Worm (Caenorhabditis elegans): ENCODE data around the gene sftb-6.

Gene sftb-6

DNA sequence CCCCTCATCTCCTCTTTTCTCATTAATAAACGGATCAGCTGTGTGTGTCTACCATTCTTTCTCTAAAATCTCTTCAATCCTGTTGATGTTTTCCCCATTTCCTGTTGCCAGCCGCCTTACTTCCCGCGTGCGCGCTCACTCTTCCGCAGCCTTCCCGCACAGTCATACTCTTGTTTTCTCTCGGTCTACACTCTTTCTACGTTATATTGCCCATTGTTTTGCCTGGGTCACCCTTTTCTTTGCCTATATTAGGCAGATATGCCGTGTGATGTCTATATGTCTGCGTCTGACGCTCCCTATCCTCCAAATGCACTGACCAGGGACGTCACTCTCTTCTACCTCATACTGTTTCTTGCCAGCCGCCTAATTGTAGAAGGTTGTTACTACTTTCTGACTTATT, 31.9 kb upstream of the sftb-6 start:
- TF ChIP-seq cog-1 (tag; optimal IDR thresholded peaks at IDR 0.05) (peak; percentile 90), flt-1 (GFP tag; IDR thresholded peaks at IDR 0.05) (peak; percentile 62; the same call in 1 of the 2 replicates), ref-1 (GFP tag; conservative IDR thresholded peaks at IDR 0.05) (no peak)

DNA sequence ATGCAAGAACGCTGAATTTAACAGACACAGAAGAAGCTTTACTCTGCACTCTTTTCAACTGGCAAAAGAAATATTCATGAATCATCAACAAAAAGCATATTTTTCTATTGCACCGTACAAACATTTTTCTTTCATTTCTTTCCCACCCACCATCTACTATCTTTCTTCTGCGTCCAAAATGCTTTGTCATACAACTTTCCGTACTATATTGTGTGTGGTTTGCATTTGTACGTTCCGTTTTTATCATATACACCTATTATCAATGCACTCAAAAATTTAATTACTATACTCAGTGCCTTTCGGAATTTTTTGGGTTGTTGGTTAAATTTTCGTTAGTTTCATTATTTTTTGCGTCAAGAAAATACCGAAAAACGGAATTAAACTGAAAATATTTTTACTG, 30.5 kb upstream of the sftb-6 start:
- TF ChIP-seq flt-1 (GFP tag; IDR thresholded peaks at IDR 0.05), result no peak
- no peak for TF ChIP-seq tab-1 (GFP tag; IDR thresholded peaks at IDR 0.05)
- no peak for TF ChIP-seq cog-1 (tag; optimal IDR thresholded peaks at IDR 0.05)
- TF ChIP-seq klf-2 (GFP tag; conservative IDR thresholded peaks at IDR 0.05), result no peak
- TF ChIP-seq ztf-23 (GFP tag; IDR thresholded peaks at IDR 0.05), result no peak
- no peak for TF ChIP-seq ref-1 (GFP tag; conservative IDR thresholded peaks at IDR 0.05)
- no peak for TF ChIP-seq T22C8.4 (GFP tag; IDR thresholded peaks at IDR 0.05)

DNA sequence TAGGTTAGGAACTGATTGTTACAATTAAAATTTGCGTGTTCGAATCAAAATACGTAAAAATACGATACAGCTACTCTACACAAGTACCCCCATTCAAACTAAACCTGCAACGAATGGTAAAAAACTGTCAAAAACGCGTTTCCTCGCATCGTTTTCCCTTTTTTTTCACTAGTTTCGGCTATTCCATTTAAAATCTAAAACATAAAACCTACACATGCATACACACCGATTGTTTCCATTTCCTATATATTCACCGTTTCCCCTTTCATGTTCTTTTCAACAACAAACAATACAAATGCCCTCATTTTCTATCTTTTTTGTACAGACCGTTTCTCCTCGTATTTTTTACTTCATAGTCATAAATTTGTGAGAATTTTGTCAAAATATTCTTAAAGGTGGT, 29.4 kb upstream of the sftb-6 start:
- TF ChIP-seq flt-1 (GFP tag; IDR thresholded peaks at IDR 0.05), result no peak
- no peak for TF ChIP-seq ref-1 (GFP tag; conservative IDR thresholded peaks at IDR 0.05)
- no peak for TF ChIP-seq ztf-23 (GFP tag; IDR thresholded peaks at IDR 0.05)
- TF ChIP-seq med-1 (GFP tag; optimal IDR thresholded peaks at IDR 0.05; ENCODE audit: insufficient read depth), result no peak
- no peak for TF ChIP-seq cog-1 (tag; optimal IDR thresholded peaks at IDR 0.05)
- no peak for TF ChIP-seq T22C8.4 (GFP tag; IDR thresholded peaks at IDR 0.05)

DNA sequence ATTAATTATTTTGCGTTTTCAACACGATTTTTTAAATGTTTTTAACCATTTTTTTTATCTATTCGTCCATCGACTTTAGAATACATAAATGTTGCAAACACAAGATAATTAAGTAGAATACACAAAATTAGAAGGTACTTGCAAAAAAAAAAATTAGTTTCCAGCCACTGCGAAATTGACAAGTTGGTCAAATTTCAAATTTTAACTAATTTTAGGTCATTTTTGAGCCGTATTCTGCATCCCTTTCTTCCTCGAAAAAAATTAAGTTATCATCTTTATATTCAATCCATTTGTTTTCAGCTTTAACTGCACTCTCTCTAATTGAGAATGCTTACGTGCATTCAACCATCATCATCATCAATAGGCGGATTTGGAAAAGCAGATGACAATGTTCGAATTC, 28.9 kb upstream of the sftb-6 start, which contains the start of gene egl-26:
Gene egl-26 (plus strand): TSS at position 301 of the 400 bp plus-strand sequence.
- TF ChIP-seq ztf-29 (GFP tag; IDR thresholded peaks at IDR 0.05), result no peak
- TF ChIP-seq klf-2 (GFP tag; conservative IDR thresholded peaks at IDR 0.05), result no peak
- TF ChIP-seq T22C8.4 (GFP tag; IDR thresholded peaks at IDR 0.05), result no peak
- no peak for TF ChIP-seq ref-1 (GFP tag; conservative IDR thresholded peaks at IDR 0.05)
- TF ChIP-seq flt-1 (GFP tag; IDR thresholded peaks at IDR 0.05), result no peak
- TF ChIP-seq ztf-23 (GFP tag; IDR thresholded peaks at IDR 0.05), result no peak
- TF ChIP-seq cog-1 (tag; optimal IDR thresholded peaks at IDR 0.05), result no peak
- TF ChIP-seq med-1 (GFP tag; optimal IDR thresholded peaks at IDR 0.05; ENCODE audit: insufficient read depth), result no peak
- TF ChIP-seq tab-1 (GFP tag; IDR thresholded peaks at IDR 0.05), result no peak

DNA sequence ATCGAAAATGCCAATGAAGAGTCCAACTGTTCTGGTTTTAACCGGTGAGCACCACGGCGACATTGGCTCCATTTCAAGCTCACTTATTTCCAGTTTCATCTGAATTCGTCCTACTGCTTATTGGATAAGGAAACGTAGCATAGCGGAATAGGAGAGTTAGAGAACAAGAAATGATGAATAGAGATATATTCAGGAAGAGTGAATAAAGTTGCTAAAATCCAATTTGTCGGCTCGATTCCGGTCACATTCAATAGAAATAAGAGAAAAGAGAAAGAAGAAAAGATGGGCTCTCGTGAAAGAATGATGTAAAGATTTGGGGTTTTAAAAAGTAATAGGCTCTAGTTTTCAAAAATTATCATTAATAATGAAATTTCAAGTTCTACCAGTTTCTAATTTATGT, 24.9 kb upstream of the sftb-6 start:
- no peak for TF ChIP-seq T22C8.4 (GFP tag; IDR thresholded peaks at IDR 0.05)
- TF ChIP-seq med-1 (GFP tag; optimal IDR thresholded peaks at IDR 0.05; ENCODE audit: insufficient read depth), result no peak
- TF ChIP-seq ztf-23 (GFP tag; IDR thresholded peaks at IDR 0.05), result no peak
- TF ChIP-seq ref-1 (GFP tag; conservative IDR thresholded peaks at IDR 0.05), result no peak
- no peak for TF ChIP-seq flt-1 (GFP tag; IDR thresholded peaks at IDR 0.05)
- TF ChIP-seq cog-1 (tag; optimal IDR thresholded peaks at IDR 0.05), result no peak

DNA sequence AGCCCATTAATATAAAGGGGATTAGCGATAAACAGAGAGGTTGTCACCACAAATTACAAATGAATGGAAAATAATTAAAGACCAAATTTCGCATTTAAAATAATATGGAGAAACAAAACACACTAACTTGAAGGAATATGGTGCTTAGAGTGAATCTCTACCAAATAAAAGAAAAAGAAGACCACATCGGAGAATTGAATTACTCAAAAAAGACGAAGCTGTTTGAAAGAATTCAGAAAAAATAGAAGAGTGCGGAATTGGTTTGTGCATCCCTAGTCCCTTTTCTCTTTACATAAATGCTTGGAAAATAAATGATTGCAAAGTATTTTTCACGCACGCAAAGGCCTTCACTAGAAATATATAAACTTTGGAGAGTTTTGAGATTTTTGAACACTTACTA, 24.3 kb upstream of the sftb-6 start:
- TF ChIP-seq ref-1 (GFP tag; conservative IDR thresholded peaks at IDR 0.05) (no peak), klf-2 (GFP tag; conservative IDR thresholded peaks at IDR 0.05) (no peak), ztf-23 (GFP tag; IDR thresholded peaks at IDR 0.05) (no peak), flt-1 (GFP tag; IDR thresholded peaks at IDR 0.05) (no peak), med-1 (GFP tag; optimal IDR thresholded peaks at IDR 0.05; ENCODE audit: insufficient read depth) (no peak), cog-1 (tag; optimal IDR thresholded peaks at IDR 0.05) (no peak), ztf-29 (GFP tag; IDR thresholded peaks at IDR 0.05) (no peak), T22C8.4 (GFP tag; IDR thresholded peaks at IDR 0.05) (no peak), tab-1 (GFP tag; IDR thresholded peaks at IDR 0.05) (no peak)

DNA sequence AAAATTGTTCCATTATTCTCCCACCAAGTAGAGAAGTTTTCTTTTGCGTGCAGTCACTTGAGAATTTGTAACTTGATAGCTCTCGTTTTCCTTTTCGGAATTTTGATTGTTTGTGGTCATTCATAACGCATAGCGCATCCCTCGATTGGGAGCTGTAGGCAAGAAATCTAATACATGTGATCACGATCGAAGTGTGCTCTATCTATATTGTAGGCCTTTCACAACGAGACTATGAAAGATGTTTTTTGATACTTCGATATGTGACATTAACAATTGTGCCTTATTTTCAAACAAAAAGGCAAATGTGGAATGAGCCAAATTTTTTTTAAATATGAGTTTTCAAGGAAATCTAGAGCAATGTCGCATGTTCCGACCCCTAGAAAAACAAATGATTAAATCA, 22.4 kb upstream of the sftb-6 start:
- TF ChIP-seq med-1 (GFP tag; optimal IDR thresholded peaks at IDR 0.05; ENCODE audit: insufficient read depth) (no peak), flt-1 (GFP tag; IDR thresholded peaks at IDR 0.05) (no peak), T22C8.4 (GFP tag; IDR thresholded peaks at IDR 0.05) (no peak), cog-1 (tag; optimal IDR thresholded peaks at IDR 0.05) (no peak), ref-1 (GFP tag; conservative IDR thresholded peaks at IDR 0.05) (no peak), tab-1 (GFP tag; IDR thresholded peaks at IDR 0.05) (no peak), klf-2 (GFP tag; conservative IDR thresholded peaks at IDR 0.05) (no peak), ztf-23 (GFP tag; IDR thresholded peaks at IDR 0.05) (no peak), ztf-29 (GFP tag; IDR thresholded peaks at IDR 0.05) (no peak)

DNA sequence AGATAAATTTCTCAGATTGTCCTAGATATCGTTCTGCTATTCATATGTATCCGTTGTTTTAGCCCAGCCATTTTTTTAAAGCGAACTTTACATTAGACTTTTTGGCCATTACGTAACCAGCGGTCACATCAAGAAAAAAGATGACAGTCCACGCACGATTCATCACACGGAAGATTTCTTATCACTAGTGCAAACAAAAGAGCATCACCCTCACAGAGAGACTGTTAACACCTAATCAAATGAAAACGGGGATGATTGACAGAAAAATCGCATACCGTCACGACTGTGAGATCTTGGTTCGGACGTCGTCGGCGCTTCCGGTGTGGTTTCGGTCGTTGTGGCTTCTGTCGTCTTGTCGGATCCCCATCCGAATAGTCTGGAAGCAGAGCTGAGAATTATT, 21.5 kb upstream of the sftb-6 start:
- TF ChIP-seq med-1 (GFP tag; optimal IDR thresholded peaks at IDR 0.05; ENCODE audit: insufficient read depth), result no peak
- TF ChIP-seq klf-2 (GFP tag; conservative IDR thresholded peaks at IDR 0.05), result no peak
- no peak for TF ChIP-seq ztf-29 (GFP tag; IDR thresholded peaks at IDR 0.05)
- TF ChIP-seq cog-1 (tag; optimal IDR thresholded peaks at IDR 0.05), result no peak
- no peak for TF ChIP-seq ref-1 (GFP tag; conservative IDR thresholded peaks at IDR 0.05)
- TF ChIP-seq tab-1 (GFP tag; IDR thresholded peaks at IDR 0.05), result no peak
- no peak for TF ChIP-seq T22C8.4 (GFP tag; IDR thresholded peaks at IDR 0.05)
- TF ChIP-seq ztf-23 (GFP tag; IDR thresholded peaks at IDR 0.05), result no peak
- TF ChIP-seq flt-1 (GFP tag; IDR thresholded peaks at IDR 0.05), result no peak

DNA sequence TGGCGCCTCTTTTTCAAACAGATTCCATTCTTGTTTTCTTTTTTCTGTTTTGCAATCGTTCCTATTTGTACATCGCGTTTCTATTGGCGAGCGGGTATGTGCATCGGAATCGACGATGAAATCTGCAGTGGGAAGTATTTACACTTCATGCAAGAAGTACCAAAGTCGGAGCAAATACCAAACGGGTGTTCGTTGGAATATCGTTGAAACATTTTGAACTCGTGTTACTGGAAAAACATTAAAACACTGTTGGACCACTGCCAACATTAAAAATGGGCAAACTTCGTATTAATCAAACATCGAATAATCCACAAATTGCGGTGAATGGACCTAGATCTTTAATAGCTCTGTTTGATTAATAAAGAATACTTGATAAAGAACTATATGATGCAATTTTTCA, 19.0 kb upstream of the sftb-6 start, which contains the start of gene C23H3.9:
Gene C23H3.9 (minus strand): TSS at position 101 of the 400 bp plus-strand sequence.
- TF ChIP-seq cog-1 (tag; optimal IDR thresholded peaks at IDR 0.05) (no peak), klf-2 (GFP tag; conservative IDR thresholded peaks at IDR 0.05) (no peak), flt-1 (GFP tag; IDR thresholded peaks at IDR 0.05) (no peak), ref-1 (GFP tag; conservative IDR thresholded peaks at IDR 0.05) (no peak), tab-1 (GFP tag; IDR thresholded peaks at IDR 0.05) (no peak), T22C8.4 (GFP tag; IDR thresholded peaks at IDR 0.05) (no peak), med-1 (GFP tag; optimal IDR thresholded peaks at IDR 0.05; ENCODE audit: insufficient read depth) (no peak), ztf-29 (GFP tag; IDR thresholded peaks at IDR 0.05) (no peak), ztf-23 (GFP tag; IDR thresholded peaks at IDR 0.05) (no peak)

DNA sequence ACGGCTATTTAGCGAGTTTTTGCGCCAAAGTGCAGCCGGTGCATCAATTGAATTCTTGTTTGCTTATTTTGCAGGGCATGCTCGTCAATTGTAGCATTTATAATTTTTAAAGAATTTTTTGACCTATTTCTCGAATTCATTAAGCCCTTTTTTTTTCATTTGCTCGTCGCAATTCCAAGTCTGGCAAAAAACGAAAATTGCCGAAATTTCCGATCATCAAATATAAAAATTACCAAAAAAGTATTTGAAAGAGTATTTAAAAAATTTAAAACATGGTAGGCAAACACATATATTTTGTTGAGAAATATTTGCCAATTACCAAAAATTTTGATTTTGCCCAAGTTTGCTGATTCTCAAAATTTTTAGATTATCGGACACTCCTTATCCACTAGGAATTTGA, 14.1 kb upstream of the sftb-6 start, which contains the start of gene C50D2.6:
Gene C50D2.6 (plus strand): TSS at position 301 of the 400 bp plus-strand sequence.
- TF ChIP-seq flt-1 (GFP tag; IDR thresholded peaks at IDR 0.05) (no peak), ref-1 (GFP tag; conservative IDR thresholded peaks at IDR 0.05) (no peak), ztf-23 (GFP tag; IDR thresholded peaks at IDR 0.05) (no peak), cog-1 (tag; optimal IDR thresholded peaks at IDR 0.05) (no peak), T22C8.4 (GFP tag; IDR thresholded peaks at IDR 0.05) (no peak), med-1 (GFP tag; optimal IDR thresholded peaks at IDR 0.05; ENCODE audit: insufficient read depth) (no peak), tab-1 (GFP tag; IDR thresholded peaks at IDR 0.05) (no peak), klf-2 (GFP tag; conservative IDR thresholded peaks at IDR 0.05) (no peak), ztf-29 (GFP tag; IDR thresholded peaks at IDR 0.05) (no peak)

Data from whole organism, midembryonic.